Worm (Caenorhabditis elegans) whole organism, L3 larva: ENCODE measurements around the gene Y38F1A.1.

ENCODE experiments used
- R02D3.7 ChIP-seq: fragments of 150-350 bp; optimal IDR thresholded peaks from 2 replicates; lab custom pipeline; 2014; ENCODE audit warnings: missing biosample characterization, missing genetic modification characterization
- ZK546.5 ChIP-seq: sonication (generic microtip); optimal IDR thresholded peaks from 2 replicates; lab custom pipeline; 2017; ENCODE audit warnings: missing biosample characterization, missing genetic modification characterization
- aly-2 ChIP-seq: fragments of 150-350 bp; optimal IDR thresholded peaks from 2 replicates; lab custom pipeline; 2014; ENCODE audit warnings: missing biosample characterization, missing genetic modification characterization
- ama-1 ChIP-seq: fragments of 150-350 bp; optimal IDR thresholded peaks from 2 replicates; lab custom pipeline; 2018
- ceh-82 ChIP-seq: fragments of 150-350 bp; optimal IDR thresholded peaks from 2 replicates; lab custom pipeline; 2014; ENCODE audit warnings: missing biosample characterization, missing genetic modification characterization
- egl-5 ChIP-seq: fragments of 150-350 bp; optimal IDR thresholded peaks from 2 replicates; lab custom pipeline; 2017; ENCODE audit warnings: missing biosample characterization, missing genetic modification reagents, missing genetic modification characterization, inconsistent platforms
- elt-1 ChIP-seq: fragments of 150-350 bp; optimal IDR thresholded peaks from 2 replicates; lab custom pipeline; 2014; ENCODE audit warnings: missing biosample characterization, missing genetic modification characterization
- elt-2 ChIP-seq: sonication (generic microtip); optimal IDR thresholded peaks from 2 replicates; lab custom pipeline; 2016; ENCODE audit warnings: missing genetic modification reagents, mild to moderate bottlenecking, missing genetic modification characterization, missing compliant biosample characterization
- elt-3 ChIP-seq, 3 experiments: fragments of 150-350 bp in 1 of 3; sonication (generic microtip) in 2 of 3; optimal IDR thresholded peaks; 2 replicates in 2 of 3; 4 replicates in 1 of 3; lab custom pipeline; 2014 to 2017; ENCODE audit warnings: missing biosample characterization in 3 of 3, missing genetic modification characterization in 3 of 3
- eor-1 ChIP-seq, 2 experiments: fragments of 150-350 bp; optimal IDR thresholded peaks; 2 replicates each; lab custom pipeline; 2014 to 2018; ENCODE audit warnings: missing biosample characterization in 2 of 2, missing genetic modification characterization in 2 of 2
- fkh-10 ChIP-seq: sonication (generic microtip); optimal IDR thresholded peaks from 2 replicates; lab custom pipeline; 2017; ENCODE audit warnings: missing biosample characterization, missing genetic modification reagents, missing genetic modification characterization
- fkh-2 ChIP-seq: fragments of 150-350 bp; optimal IDR thresholded peaks from 2 replicates; lab custom pipeline; 2014; ENCODE audit warnings: missing biosample characterization, missing genetic modification reagents, missing genetic modification characterization
- hmg-11 ChIP-seq: sonication (generic microtip); optimal IDR thresholded peaks from 2 replicates; lab custom pipeline; 2016; ENCODE audit warnings: missing genetic modification characterization, missing compliant biosample characterization
- jun-1 ChIP-seq: fragments of 150-350 bp; optimal IDR thresholded peaks from 2 replicates; lab custom pipeline; 2014; ENCODE audit warnings: missing biosample characterization, missing genetic modification reagents, missing genetic modification characterization
- lin-15B ChIP-seq: fragments of 150-350 bp; optimal IDR thresholded peaks from 2 replicates; lab custom pipeline; 2014; ENCODE audit warnings: missing biosample characterization, missing genetic modification characterization
- lin-39 ChIP-seq: fragments of 150-350 bp; optimal IDR thresholded peaks from 2 replicates; lab custom pipeline; 2018; ENCODE audit warnings: missing biosample characterization, missing genetic modification reagents, missing genetic modification characterization
- lsy-12 ChIP-seq: sonication (generic microtip); optimal IDR thresholded peaks from 2 replicates; lab custom pipeline; 2016; ENCODE audit warnings: mild to moderate bottlenecking, missing genetic modification characterization, missing compliant biosample characterization
- mdl-1 ChIP-seq: fragments of 150-350 bp; optimal IDR thresholded peaks from 2 replicates; lab custom pipeline; 2014; ENCODE audit warnings: missing biosample characterization, missing genetic modification characterization
- mml-1 ChIP-seq: fragments of 150-350 bp; sonication (generic microtip); optimal IDR thresholded peaks from 3 replicates; lab custom pipeline; 2014; ENCODE audit warnings: missing biosample characterization, missing genetic modification characterization
- nfya-1 ChIP-seq: sonication (generic microtip); optimal IDR thresholded peaks from 2 replicates; lab custom pipeline; 2017; ENCODE audit warnings: missing genetic modification characterization, mild to moderate bottlenecking, missing compliant biosample characterization, antibody characterized with exemption, moderate library complexity; ENCODE audit not compliant: insufficient read depth
- nhr-23 ChIP-seq: fragments of 150-350 bp; optimal IDR thresholded peaks from 2 replicates; lab custom pipeline; 2014; ENCODE audit warnings: missing biosample characterization, missing genetic modification reagents, missing genetic modification characterization
- nhr-237 ChIP-seq: fragments of 150-350 bp; optimal IDR thresholded peaks from 2 replicates; lab custom pipeline; 2014; ENCODE audit warnings: missing biosample characterization, missing genetic modification characterization
- nhr-25 ChIP-seq: sonication (generic microtip); optimal IDR thresholded peaks from 2 replicates; lab custom pipeline; 2017; ENCODE audit warnings: missing biosample characterization, missing genetic modification characterization
- nhr-43 ChIP-seq: sonication (generic microtip); optimal IDR thresholded peaks from 2 replicates; lab custom pipeline; 2016; ENCODE audit warnings: mild to moderate bottlenecking, missing genetic modification characterization, missing compliant biosample characterization; ENCODE audit not compliant: poor library complexity, severe bottlenecking
- nhr-67 ChIP-seq: fragments of 150-350 bp; optimal IDR thresholded peaks from 2 replicates; lab custom pipeline; 2014; ENCODE audit warnings: missing biosample characterization, missing genetic modification characterization
- nhr-76 ChIP-seq: fragments of 150-350 bp; sonication (generic microtip); optimal IDR thresholded peaks from 5 replicates; lab custom pipeline; 2014; ENCODE audit warnings: missing biosample characterization, missing genetic modification characterization
- nhr-77 ChIP-seq: fragments of 150-350 bp; optimal IDR thresholded peaks from 2 replicates; lab custom pipeline; 2014; ENCODE audit warnings: missing biosample characterization, missing genetic modification characterization
- pha-4 ChIP-seq: fragments of 150-350 bp; optimal IDR thresholded peaks from 2 replicates; lab custom pipeline; 2014; ENCODE audit warnings: missing biosample characterization, missing genetic modification reagents, missing genetic modification characterization
- pqm-1 ChIP-seq: fragments of 150-350 bp; optimal IDR thresholded peaks from 2 replicates; lab custom pipeline; 2017; ENCODE audit warnings: missing biosample characterization, missing genetic modification characterization, inconsistent platforms
- snpc-4 ChIP-seq: fragments of 150-350 bp; optimal IDR thresholded peaks from 2 replicates; lab custom pipeline; 2014; ENCODE audit warnings: missing biosample characterization, missing genetic modification characterization
- tbx-2 ChIP-seq: sonication (generic microtip); optimal IDR thresholded peaks from 2 replicates; lab custom pipeline; 2016; ENCODE audit warnings: mild to moderate bottlenecking, missing genetic modification characterization, missing compliant biosample characterization
- unc-62 ChIP-seq: fragments of 150-350 bp; sonication (generic microtip); optimal IDR thresholded peaks from 4 replicates; lab custom pipeline; 2014; ENCODE audit warnings: missing biosample characterization, missing genetic modification reagents, missing genetic modification characterization
- zag-1 ChIP-seq: fragments of 150-350 bp; optimal IDR thresholded peaks from 2 replicates; lab custom pipeline; 2014; ENCODE audit warnings: missing biosample characterization, missing genetic modification characterization
- ztf-11 ChIP-seq: fragments of 150-350 bp; optimal IDR thresholded peaks from 2 replicates; lab custom pipeline; 2014; ENCODE audit warnings: missing biosample characterization, missing genetic modification characterization
- ztf-4 ChIP-seq: fragments of 150-350 bp; optimal IDR thresholded peaks from 2 replicates; lab custom pipeline; 2014; ENCODE audit warnings: missing biosample characterization, missing genetic modification characterization

Gene Y38F1A.1

DNA sequence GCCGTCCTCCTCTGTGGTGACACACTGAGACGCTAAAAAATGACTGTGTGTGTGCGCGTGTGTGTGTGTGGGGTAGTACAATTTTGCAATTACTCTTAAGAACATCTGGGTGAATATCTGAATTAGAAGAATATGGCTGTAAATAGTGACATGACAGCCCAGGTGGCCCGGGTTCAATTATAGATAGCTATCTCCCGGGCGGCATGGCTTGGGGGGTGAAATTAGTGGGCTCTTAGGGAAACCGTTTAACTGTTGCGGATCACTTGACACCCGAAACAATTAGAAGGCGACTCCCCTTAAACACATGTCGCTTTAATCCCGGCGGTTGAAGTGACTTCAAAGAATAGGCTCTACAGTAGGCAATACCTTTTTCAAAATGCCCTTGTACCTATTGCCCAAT, 35.6 kb upstream of the Y38F1A.1 start:
- TF ChIP-seq fkh-2 (tag; lab: Kevin White, UChicago) (no peak), lsy-12 (tag; lab: Kevin White, UChicago) (no peak), nhr-43 (tag; lab: Kevin White, UChicago) (no peak)
- TF ChIP-seq, all 47 proteins: peak for 0

DNA sequence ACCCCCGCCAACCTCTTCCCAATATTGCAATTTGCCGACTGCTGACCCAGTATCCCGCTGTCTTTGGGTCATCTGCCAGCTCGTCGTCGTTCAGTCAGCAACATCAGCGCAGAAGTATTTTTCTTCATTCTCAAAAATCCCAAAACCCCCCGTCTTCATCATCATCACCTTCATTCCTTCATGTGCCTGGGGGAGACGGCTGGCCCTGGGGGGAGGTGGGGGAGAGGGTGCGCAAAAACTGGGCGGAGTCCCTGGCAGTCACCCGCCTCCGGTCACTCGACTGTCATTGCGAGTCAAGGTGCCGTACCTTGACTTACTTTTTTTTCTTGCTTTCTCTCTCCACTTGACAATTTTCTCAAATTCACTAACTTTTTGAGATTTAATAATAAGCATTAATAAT, 33.2 kb upstream of the Y38F1A.1 start:
- TF ChIP-seq hmg-11 (tag; lab: Kevin White, UChicago), result no peak
- no peak for TF ChIP-seq mdl-1 (tag; lab: Kevin White, UChicago)
- no peak for TF ChIP-seq R02D3.7 (tag; lab: Kevin White, UChicago)
- TF ChIP-seq, all 47 proteins: peak for 0

ce11 chrII:12985813-12986212, 31.2 kb upstream of the Y38F1A.1 start:
- TF ChIP-seq zag-1 (tag; lab: Kevin White, UChicago) (no peak), nhr-43 (tag; lab: Kevin White, UChicago) (no peak), lin-39 (tag; lab: Kevin White, UChicago) (no peak), elt-3 (tag; optimal IDR thresholded peaks at IDR 0.05; lab: Kevin White, UChicago) (no peak)

DNA sequence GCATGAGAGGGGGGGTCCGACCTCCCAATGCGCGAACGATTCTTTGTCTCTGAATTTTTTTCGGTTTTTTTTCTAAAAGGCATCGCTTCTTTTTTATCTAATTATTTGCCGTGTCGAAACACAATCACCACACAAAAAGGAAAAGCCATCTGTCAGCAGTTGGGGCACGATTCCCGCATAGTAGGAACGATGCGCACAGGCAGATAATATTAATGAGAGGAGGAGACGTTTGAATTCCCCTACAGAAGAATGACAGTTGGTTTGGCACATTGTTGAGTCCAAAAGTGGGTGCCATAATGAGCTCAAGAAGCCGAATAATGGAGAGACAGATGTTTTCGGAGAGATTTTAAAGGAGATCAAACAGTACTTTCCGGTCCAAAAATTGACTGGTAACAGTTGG, 30.1 kb upstream of the Y38F1A.1 start:
- no peak for TF ChIP-seq ztf-4 (tag; lab: Kevin White, UChicago)
- no peak for TF ChIP-seq ceh-82 (tag; lab: Kevin White, UChicago)
- no peak for TF ChIP-seq nhr-23
- no peak for TF ChIP-seq mdl-1 (tag; lab: Kevin White, UChicago)
- no peak for TF ChIP-seq lin-15B (tag; lab: Kevin White, UChicago)

DNA sequence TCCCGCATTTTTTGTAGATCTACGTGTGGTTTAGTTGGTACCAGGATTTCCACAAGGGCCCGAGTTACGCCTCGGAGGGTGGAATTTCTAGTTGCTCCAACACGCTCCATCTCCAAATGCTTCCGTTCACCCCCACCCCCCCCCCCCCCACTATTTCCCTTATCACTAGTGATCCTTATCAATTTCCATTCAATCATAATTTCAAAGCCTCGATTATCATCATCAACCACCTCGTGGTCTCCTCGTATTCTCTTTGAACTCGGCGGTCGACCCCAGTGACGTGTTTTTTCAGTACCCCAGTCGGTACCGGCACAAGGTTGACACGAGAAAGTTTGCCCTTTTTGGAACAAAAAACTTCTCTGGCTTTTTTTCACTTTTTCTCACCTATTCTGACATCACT, 28.3 kb upstream of the Y38F1A.1 start:
- TF ChIP-seq pqm-1 (peak; percentile 8), elt-2 (tag; lab: Kevin White, UChicago) (peak; percentile 76), nhr-76 (tag; lab: Kevin White, UChicago) (no peak)

ce11 chrII:12981980-12982575, 27.5 kb upstream of the Y38F1A.1 start:
- peak; percentile 53 for TF ChIP-seq elt-2 (tag; lab: Kevin White, UChicago)
- TF ChIP-seq eor-1 (tag; optimal IDR thresholded peaks at IDR 0.05; lab: Kevin White, UChicago), result no peak
- TF ChIP-seq lsy-12 (tag; lab: Kevin White, UChicago), result no peak
- TF ChIP-seq pha-4 (tag; lab: Kevin White, UChicago), result peak; percentile 48
- TF ChIP-seq nhr-25, result peak; percentile 14
- no peak for TF ChIP-seq snpc-4
- TF ChIP-seq ZK546.5 (tag; lab: Kevin White, UChicago), result no peak
- no peak for TF ChIP-seq lin-15B (tag; lab: Kevin White, UChicago)
- peak; percentile 92 for TF ChIP-seq elt-1 (tag; lab: Kevin White, UChicago)
- TF ChIP-seq unc-62 (GFP tag; lab: Kevin White, UChicago), result peak; percentile 17
- no peak for TF ChIP-seq ama-1 (lab: Kevin White, UChicago)

- TF ChIP-seq mml-1 (tag; lab: Kevin White, UChicago), result no peak
- peak; percentile 91 for TF ChIP-seq pha-4 (tag; lab: Kevin White, UChicago)
- no peak for TF ChIP-seq elt-1 (tag; lab: Kevin White, UChicago)
- no peak for TF ChIP-seq nhr-67 (tag; lab: Kevin White, UChicago)
- no peak for TF ChIP-seq nhr-43 (tag; lab: Kevin White, UChicago)
- TF ChIP-seq egl-5 (tag; lab: Kevin White, UChicago), result no peak
- TF ChIP-seq nfya-1 (tag; lab: Kevin White, UChicago), result no peak
- no peak for TF ChIP-seq ztf-4 (tag; lab: Kevin White, UChicago)
- TF ChIP-seq nhr-23, result no peak
- TF ChIP-seq eor-1 (tag; optimal IDR thresholded peaks at IDR 0.05; lab: Kevin White, UChicago), result no peak
- no peak for TF ChIP-seq ZK546.5 (tag; lab: Kevin White, UChicago)
- no peak for TF ChIP-seq zag-1 (tag; lab: Kevin White, UChicago)
- TF ChIP-seq snpc-4, result no peak
- TF ChIP-seq nhr-77 (tag; lab: Kevin White, UChicago), result no peak
- no peak for TF ChIP-seq nhr-237 (tag; lab: Kevin White, UChicago)
- no peak for TF ChIP-seq fkh-10 (GFP tag; lab: Kevin White, UChicago)
- TF ChIP-seq hmg-11 (tag; lab: Kevin White, UChicago), result no peak
- no peak for TF ChIP-seq ztf-11 (tag; lab: Kevin White, UChicago)
- TF ChIP-seq pqm-1, result peak; percentile 85
- no peak for TF ChIP-seq tbx-2
- no peak for TF ChIP-seq R02D3.7 (tag; lab: Kevin White, UChicago)
- peak; percentile 100 for TF ChIP-seq elt-2 (tag; lab: Kevin White, UChicago)
- no peak for TF ChIP-seq aly-2 (tag; lab: Kevin White, UChicago)
- TF ChIP-seq jun-1 (tag; lab: Kevin White, UChicago), result peak; percentile 26
- TF ChIP-seq, all 47 proteins: peak for 4
Measured at ce11 chrII:12980212-12980611, 25.6 kb upstream of the Y38F1A.1 start, which contains the start of gene cyd-1. Gene cyd-1, plus strand, starts transcription at chrII:12980591.
